Fruit fly (Drosophila melanogaster) whole organism, embryonic: Measurements from ENCODE around the gene Hex-t2.
A peak's percentile ranks its signal among the peaks of the same experiment; 100 is the strongest.

ENCODE experiments used
- Ada2b ChIP-seq: fragments of 200-800 bp; sonication (Bioruptor generic); IDR thresholded peaks from 2 replicates; pipeline ENCODE4 v1.3.6; 2022; ENCODE audit warnings: missing biosample characterization, missing genetic modification characterization
- Adf1 ChIP-seq: fragments of 200-800 bp; sonication (Bioruptor generic); IDR thresholded peaks from 2 replicates; pipeline ENCODE4 v1.3.6; 2022; ENCODE audit warnings: missing biosample characterization, missing genetic modification characterization
- Bdp1 ChIP-seq: fragments of 200-800 bp; sonication (Bioruptor generic); optimal IDR thresholded peaks from 3 replicates; lab custom pipeline; 2016; ENCODE audit warnings: missing biosample characterization, missing genetic modification characterization
- CG11504 ChIP-seq: fragments of 200-800 bp; sonication (Bioruptor generic); optimal IDR thresholded peaks from 3 replicates; lab custom pipeline; 2019; ENCODE audit warnings: missing biosample characterization, mild to moderate bottlenecking, missing genetic modification characterization, moderate library complexity
- CG11560 ChIP-seq: fragments of 200-800 bp; sonication (Bioruptor generic); IDR thresholded peaks from 3 replicates; pipeline ENCODE4 v1.3.6; 2022; ENCODE audit warnings: missing biosample characterization, missing genetic modification characterization
- CG13123 ChIP-seq: fragments of 200-800 bp; sonication (Bioruptor generic); optimal IDR thresholded peaks from 2 replicates; lab custom pipeline; 2016; ENCODE audit warnings: missing biosample characterization, missing genetic modification characterization
- CG13287 ChIP-seq: fragments of 200-800 bp; sonication (Bioruptor generic); IDR thresholded peaks from 2 replicates; pipeline ENCODE4 v1.3.6; 2022; ENCODE audit warnings: missing biosample characterization, missing genetic modification characterization; ENCODE audit not compliant: partially characterized antibody
- CG13624 ChIP-seq: fragments of 200-800 bp; sonication (Bioruptor generic); optimal IDR thresholded peaks from 2 replicates; lab custom pipeline; 2016; ENCODE audit warnings: missing biosample characterization, missing genetic modification characterization
- CG13894 ChIP-seq: fragments of 200-800 bp; sonication (Bioruptor generic); optimal IDR thresholded peaks from 3 replicates; lab custom pipeline; 2018; ENCODE audit warnings: missing biosample characterization, mild to moderate bottlenecking, missing genetic modification characterization, moderate library complexity
- CG16863 ChIP-seq: fragments of 200-800 bp; sonication (Bioruptor generic); optimal IDR thresholded peaks from 3 replicates; lab custom pipeline; 2016; ENCODE audit warnings: missing biosample characterization, missing genetic modification characterization
- CG17359 ChIP-seq: fragments of 200-800 bp; sonication (Bioruptor generic); optimal IDR thresholded peaks from 3 replicates; lab custom pipeline; 2018; ENCODE audit warnings: missing biosample characterization, mild to moderate bottlenecking, missing genetic modification characterization, moderate library complexity
- CG17568 ChIP-seq: fragments of 200-800 bp; sonication (Bioruptor generic); optimal IDR thresholded peaks from 2 replicates; lab custom pipeline; 2018; ENCODE audit warnings: missing biosample characterization, mild to moderate bottlenecking, missing genetic modification characterization, moderate library complexity
- CG17829 ChIP-seq: fragments of 200-800 bp; optimal IDR thresholded peaks from 2 replicates; lab custom pipeline; 2019; ENCODE audit warnings: missing biosample characterization, mild to moderate bottlenecking, missing genetic modification characterization, moderate library complexity
- CG1832 ChIP-seq: fragments of 200-800 bp; sonication (Bioruptor generic); optimal IDR thresholded peaks from 2 replicates; lab custom pipeline; 2017; ENCODE audit warnings: missing biosample characterization, mild to moderate bottlenecking, missing genetic modification characterization, inconsistent platforms
- CG18764 ChIP-seq: fragments of 200-800 bp; sonication (Bioruptor generic); optimal IDR thresholded peaks from 3 replicates; lab custom pipeline; 2016; ENCODE audit warnings: missing biosample characterization, missing genetic modification characterization
- CG2875 ChIP-seq: fragments of 200-800 bp; sonication (Bioruptor generic); optimal IDR thresholded peaks from 2 replicates; lab custom pipeline; 2017; ENCODE audit warnings: missing biosample characterization, mild to moderate bottlenecking, missing genetic modification characterization, missing genetic modification reagents
- CG31224 ChIP-seq: fragments of 200-800 bp; sonication (Bioruptor generic); IDR thresholded peaks from 2 replicates; pipeline ENCODE4 v1.3.6; 2022; ENCODE audit warnings: missing biosample characterization, missing genetic modification characterization
- CG32772 ChIP-seq: fragments of 200-800 bp; sonication (Bioruptor generic); IDR thresholded peaks from 2 replicates; pipeline ENCODE4 v1.3.6; 2022; ENCODE audit warnings: missing biosample characterization, missing genetic modification characterization
- CG7357 ChIP-seq: fragments of 200-800 bp; sonication (Bioruptor generic); IDR thresholded peaks from 3 replicates; pipeline ENCODE4 v1.3.6; 2022; ENCODE audit warnings: missing biosample characterization, missing genetic modification characterization
- CG9609 ChIP-seq: fragments of 200-800 bp; sonication (Bioruptor generic); optimal IDR thresholded peaks from 3 replicates; lab custom pipeline; 2016; ENCODE audit warnings: missing biosample characterization, missing genetic modification characterization
- CG9817 ChIP-seq: fragments of 200-800 bp; sonication (Bioruptor generic); optimal IDR thresholded peaks from 2 replicates; lab custom pipeline; 2018; ENCODE audit warnings: missing biosample characterization, mild to moderate bottlenecking, missing genetic modification characterization, moderate library complexity
- CrebB ChIP-seq: fragments of 200-800 bp; sonication (Bioruptor generic); optimal IDR thresholded peaks from 3 replicates; lab custom pipeline; 2018; ENCODE audit warnings: missing biosample characterization, mild to moderate bottlenecking, missing genetic modification characterization
- D19A ChIP-seq: fragments of 200-800 bp; optimal IDR thresholded peaks from 3 replicates; lab custom pipeline; 2019; ENCODE audit warnings: missing biosample characterization, mild to moderate bottlenecking, missing genetic modification characterization, moderate library complexity
- Dip2 ChIP-seq: fragments of 200-800 bp; sonication (Bioruptor generic); IDR thresholded peaks from 2 replicates; pipeline ENCODE4 v1.3.6; 2022; ENCODE audit warnings: missing biosample characterization, missing genetic modification characterization
- Dll ChIP-seq: fragments of 200-800 bp; sonication (Bioruptor generic); IDR thresholded peaks from 4 replicates; pipeline ENCODE4 v1.3.6; 2022; ENCODE audit warnings: missing biosample characterization, missing genetic modification characterization; ENCODE audit not compliant: partially characterized antibody
- Dref ChIP-seq: fragments of 200-800 bp; sonication (Bioruptor generic); IDR thresholded peaks from 2 replicates; pipeline ENCODE4 v1.3.6; 2022; ENCODE audit warnings: missing biosample characterization, missing genetic modification characterization
- HLH3B ChIP-seq: fragments of 200-800 bp; sonication (Bioruptor generic); IDR thresholded peaks from 2 replicates; pipeline ENCODE4 v1.3.6; 2022; ENCODE audit warnings: missing biosample characterization, missing genetic modification characterization
- Hr39 ChIP-seq: fragments of >200 bp; optimal IDR thresholded peaks from 2 replicates; lab custom pipeline; 2017
- Kr ChIP-seq: fragments of 200-800 bp; sonication (Bioruptor generic); optimal IDR thresholded peaks from 2 replicates; lab custom pipeline; 2017; ENCODE audit warnings: missing biosample characterization, mild to moderate bottlenecking, missing genetic modification characterization
- Mad ChIP-seq: fragments of 200-800 bp; sonication (Bioruptor generic); optimal IDR thresholded peaks from 2 replicates; lab custom pipeline; 2016; ENCODE audit warnings: missing biosample characterization, missing genetic modification characterization
- Med ChIP-seq: fragments of 200-800 bp; sonication (Bioruptor generic); peaks from one replicate; lab custom pipeline; 2016; ENCODE audit warnings: missing biosample characterization, missing genetic modification characterization, mild to moderate bottlenecking, inconsistent platforms, moderate library complexity
- Mrtf ChIP-seq: fragments of 200-800 bp; sonication (Bioruptor generic); IDR thresholded peaks from 3 replicates; pipeline ENCODE4 v1.3.6; 2022; ENCODE audit warnings: missing biosample characterization, missing genetic modification characterization
- Six4 ChIP-seq: fragments of 200-800 bp; sonication (Bioruptor generic); optimal IDR thresholded peaks from 2 replicates; lab custom pipeline; 2016; ENCODE audit warnings: missing biosample characterization, missing genetic modification characterization
- Spps ChIP-seq: fragments of 200-800 bp; sonication (Bioruptor generic); optimal IDR thresholded peaks from 2 replicates; lab custom pipeline; 2018; ENCODE audit warnings: missing biosample characterization, mild to moderate bottlenecking, missing genetic modification characterization
- Ssrp ChIP-seq: fragments of 200-800 bp; sonication (Bioruptor generic); optimal IDR thresholded peaks from 2 replicates; lab custom pipeline; 2018; ENCODE audit warnings: missing biosample characterization, mild to moderate bottlenecking, missing genetic modification characterization, moderate library complexity
- Xbp1 ChIP-seq: fragments of 200-800 bp; sonication (Bioruptor generic); optimal IDR thresholded peaks from 3 replicates; lab custom pipeline; 2016; ENCODE audit warnings: missing biosample characterization, mild to moderate bottlenecking, missing genetic modification characterization
- ab ChIP-seq: fragments of 200-800 bp; sonication (Bioruptor generic); optimal IDR thresholded peaks from 2 replicates; lab custom pipeline; 2016; ENCODE audit warnings: missing biosample characterization, missing genetic modification characterization
- al ChIP-seq: fragments of 200-800 bp; sonication (Bioruptor generic); IDR thresholded peaks from 2 replicates; pipeline ENCODE4 v1.3.6; 2022; ENCODE audit warnings: missing biosample characterization, missing genetic modification characterization
- ase ChIP-seq: fragments of 200-800 bp; sonication (Bioruptor generic); IDR thresholded peaks from 3 replicates; pipeline ENCODE4 v1.3.6; 2022; ENCODE audit warnings: missing biosample characterization, missing genetic modification characterization
- chinmo ChIP-seq: fragments of 200-800 bp; sonication (Bioruptor generic); IDR thresholded peaks from 4 replicates; pipeline ENCODE4 v1.3.6; 2022; ENCODE audit warnings: missing biosample characterization, missing genetic modification characterization; ENCODE audit not compliant: partially characterized antibody
- danr ChIP-seq: fragments of 200-800 bp; sonication (Bioruptor generic); IDR thresholded peaks from 2 replicates; pipeline ENCODE4 v1.3.6; 2022; ENCODE audit warnings: missing biosample characterization, missing genetic modification characterization
- esg ChIP-seq: fragments of 200-800 bp; sonication (Bioruptor generic); conservative IDR thresholded peaks from 2 replicates; pipeline ENCODE4 v1.3.6; 2022; ENCODE audit warnings: missing biosample characterization, missing genetic modification characterization
- ewg ChIP-seq: fragments of 200-800 bp; sonication (Bioruptor generic); optimal IDR thresholded peaks from 3 replicates; lab custom pipeline; 2017; ENCODE audit warnings: mild to moderate bottlenecking, missing biosample characterization, missing genetic modification reagents, missing genetic modification characterization
- gsb-n ChIP-seq: fragments of 200-800 bp; sonication (Bioruptor generic); optimal IDR thresholded peaks from 3 replicates; lab custom pipeline; 2018; ENCODE audit warnings: missing biosample characterization, mild to moderate bottlenecking, missing genetic modification characterization
- jigr1 ChIP-seq: fragments of 200-800 bp; sonication (Bioruptor generic); IDR thresholded peaks from 3 replicates; pipeline ENCODE4 v1.3.6; 2022; ENCODE audit warnings: missing biosample characterization, missing genetic modification characterization
- lov ChIP-seq, 2 experiments: fragments of 200-800 bp in 1 of 2; fragments of >200 bp in 1 of 2; sonication (Bioruptor generic) in 1 of 2; IDR thresholded peaks in 1 of 2; optimal IDR thresholded peaks in 1 of 2; 2 replicates in 1 of 2; 3 replicates in 1 of 2; pipeline versions ENCODE4 v1.3.6 to Lab custom; 2017 to 2022; ENCODE audit warnings: missing biosample characterization in 1 of 2, missing genetic modification characterization in 1 of 2
- repo ChIP-seq: fragments of 200-800 bp; sonication (Bioruptor generic); optimal IDR thresholded peaks from 2 replicates; lab custom pipeline; 2016; ENCODE audit warnings: missing biosample characterization, missing genetic modification characterization
- sd ChIP-seq: fragments of 200-800 bp; sonication (Bioruptor generic); optimal IDR thresholded peaks from 3 replicates; lab custom pipeline; 2018; ENCODE audit warnings: missing biosample characterization, mild to moderate bottlenecking, missing genetic modification characterization, moderate library complexity
- sisA ChIP-seq: fragments of 200-800 bp; sonication (Bioruptor generic); IDR thresholded peaks from 2 replicates; pipeline ENCODE4 v1.3.6; 2022; ENCODE audit warnings: missing biosample characterization, missing genetic modification characterization
- ssp ChIP-seq: fragments of 200-800 bp; sonication (Bioruptor generic); IDR thresholded peaks from 2 replicates; pipeline ENCODE4 v1.3.6; 2022; ENCODE audit warnings: missing biosample characterization, missing genetic modification characterization
- twi ChIP-seq: fragments of 200-800 bp; optimal IDR thresholded peaks from 2 replicates; lab custom pipeline; 2019; ENCODE audit warnings: missing biosample characterization, mild to moderate bottlenecking, missing genetic modification characterization, moderate library complexity

Gene Hex-t2

DNA sequence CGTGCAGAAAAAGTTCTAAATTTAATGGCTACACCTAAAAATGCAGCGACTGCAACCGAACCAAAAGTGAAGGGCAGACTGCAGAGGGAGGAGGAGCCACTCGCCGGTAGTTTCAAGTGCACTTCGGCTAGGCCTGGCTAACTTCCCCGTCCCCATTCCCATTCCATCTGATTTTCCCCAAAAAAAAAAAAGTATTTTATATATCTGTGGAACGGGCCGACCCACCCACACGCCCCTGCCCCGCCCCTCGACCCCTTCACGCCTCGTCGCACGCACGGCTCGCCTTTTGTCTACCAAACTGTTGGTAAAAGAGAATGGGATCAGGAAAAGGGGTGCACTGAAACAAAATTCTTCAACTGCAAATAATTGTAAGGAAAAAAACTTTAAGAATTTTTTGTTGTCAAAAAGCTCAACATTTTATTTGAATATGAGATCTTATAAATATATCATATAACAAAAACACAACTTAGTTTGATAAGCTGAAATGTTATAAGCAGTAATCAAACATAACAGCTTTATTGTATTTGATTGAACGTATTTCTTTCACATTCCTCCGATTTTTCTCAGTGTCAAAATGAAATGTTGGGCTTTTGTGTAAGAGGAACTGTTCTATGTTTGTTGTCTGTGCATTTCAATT, 6.5 kb upstream of the Hex-t2 start (continued):
- TF ChIP-seq Spps (tag; lab: Kevin White, UChicago) (peak; percentile 65), CG13894 (tag; lab: Kevin White, UChicago) (no peak), Six4 (peak; percentile 31), CG11560 (no peak), esg (GFP tag; lab: Robert Waterston, UW) (no peak), Dref (GFP tag; lab: Robert Waterston, UW) (no peak), ab (GFP tag; lab: Kevin White, UChicago) (no peak), sisA (peak; percentile 46), CG17359 (tag; lab: Kevin White, UChicago) (peak; percentile 83), chinmo (GFP tag; lab: Robert Waterston, UW) (no peak), Mrtf (GFP tag; lab: Robert Waterston, UW) (no peak), CG18764 (peak; percentile 40), CG13287 (no peak), CG9817 (peak; percentile 13), CG9609 (GFP tag; lab: Kevin White, UChicago) (no peak), Ssrp (tag; lab: Kevin White, UChicago) (peak; percentile 56), Hr39 (lab: Kevin White, UChicago) (no peak), CG17829 (tag; lab: Kevin White, UChicago) (peak; percentile 69), CG2875 (GFP tag; lab: Kevin White, UChicago) (peak; percentile 47), jigr1 (no peak), al (GFP tag; lab: Robert Waterston, UW) (no peak), CG31224 (GFP tag; lab: Robert Waterston, UW) (no peak), Mad (GFP tag; lab: Kevin White, UChicago) (no peak), CrebB (tag; lab: Kevin White, UChicago) (no peak), D19A (tag; lab: Kevin White, UChicago) (no peak), ase (GFP tag; lab: Robert Waterston, UW) (no peak), repo (GFP tag; lab: Kevin White, UChicago) (no peak), CG13123 (GFP tag; lab: Kevin White, UChicago) (no peak), sd (tag; lab: Kevin White, UChicago) (peak; percentile 3), Dip2 (no peak), CG7357 (GFP tag; lab: Robert Waterston, UW) (no peak), ssp (peak; percentile 52; the same call in 1 of the 2 replicates), CG16863 (GFP tag; lab: Kevin White, UChicago) (no peak), danr (GFP tag; lab: Robert Waterston, UW) (0 out of 2 replicates have a peak, but pooled peaks have one; percentile 31), CG13624 (no peak), Adf1 (GFP tag; lab: Robert Waterston, UW) (no peak), CG1832 (GFP tag; lab: Kevin White, UChicago) (no peak), Bdp1 (GFP tag; lab: Kevin White, UChicago) (no peak), Dll (no peak), CG32772 (GFP tag; lab: Robert Waterston, UW) (peak; percentile 32; the same call in 1 of the 2 replicates), Med (GFP tag; lab: Kevin White, UChicago) (peak; percentile 71), CG11504 (tag; lab: Kevin White, UChicago) (peak; percentile 81), Xbp1 (peak; percentile 44), lov (optimal IDR thresholded peaks at IDR 0.05; lab: Kevin White, UChicago) (no peak), lov (GFP tag; IDR thresholded peaks at IDR 0.05; lab: Robert Waterston, UW) (no peak), gsb-n (no peak), HLH3B (GFP tag; lab: Robert Waterston, UW) (peak; percentile 55; the same call in 1 of the 2 replicates), Kr (GFP tag; lab: Kevin White, UChicago) (no peak), ewg (peak; percentile 22), Ada2b (peak; percentile 27; the same call in 1 of the 2 replicates), CG17568 (GFP tag; lab: Kevin White, UChicago) (no peak), twi (tag; lab: Kevin White, UChicago) (no peak)
